Fruit fly (Drosophila melanogaster) S2 (cell line): ENCODE measurements around the gene Z600.
A peak's percentile ranks its signal among the peaks of the same experiment; 100 is the strongest.

ENCODE experiments used
- CG8478 ChIP-seq: fragments of >200 bp; optimal IDR thresholded peaks from 2 replicates; lab custom pipeline; 2018
- CTCF ChIP-seq, 2 experiments: fragments of >200 bp; optimal IDR thresholded peaks; 2 replicates each; lab custom pipeline; 2018

The Z600 gene

dm6 chr3L:15508750-15509149, at the start of gene Z600:
Gene Z600 (plus strand): TSS chr3L:15509061.
- TF ChIP-seq CTCF (optimal IDR thresholded peaks at IDR 0.05; lab: Kevin White, UChicago) (no peak), CG8478 (lab: Kevin White, UChicago) (no peak)

dm6 chr3L:15474010-15474409, 34.9 kb upstream of the Z600 start, which contains the start of gene cocoon:
Gene cocoon (minus strand): TSS chr3L:15474110.
- no peak for TF ChIP-seq CG8478 (lab: Kevin White, UChicago)
- TF ChIP-seq CTCF (optimal IDR thresholded peaks at IDR 0.05; lab: Kevin White, UChicago) = no peak

- TF ChIP-seq CG8478 (lab: Kevin White, UChicago) = no peak
- TF ChIP-seq CTCF (optimal IDR thresholded peaks at IDR 0.05; lab: Kevin White, UChicago) = no peak
Measured at dm6 chr3L:15485302-15485701, 23.6 kb upstream of the Z600 start, which contains the start of gene Ran-like. Gene Ran-like (minus strand): TSS chr3L:15485402.

- TF ChIP-seq CG8478 (lab: Kevin White, UChicago) = no peak
- TF ChIP-seq CTCF (optimal IDR thresholded peaks at IDR 0.05; lab: Kevin White, UChicago) = no peak
Measured at dm6 chr3L:15493886-15494598, 14.8 kb upstream of the Z600 start.

dm6 chr3L:15494599-15495271, 14.1 kb upstream of the Z600 start:
- no peak for TF ChIP-seq CG8478 (lab: Kevin White, UChicago)
- TF ChIP-seq CTCF (optimal IDR thresholded peaks at IDR 0.05; lab: Kevin White, UChicago) = peak; percentile 54 to 68

- TF ChIP-seq CTCF (optimal IDR thresholded peaks at IDR 0.05; lab: Kevin White, UChicago) = no peak
- TF ChIP-seq CG8478 (lab: Kevin White, UChicago) = no peak
Measured at dm6 chr3L:15495449-15495848, 13.4 kb upstream of the Z600 start, which contains the start of gene CG12355. Gene CG12355 (minus strand): TSS chr3L:15495549.

- no peak for TF ChIP-seq CTCF (optimal IDR thresholded peaks at IDR 0.05; lab: Kevin White, UChicago)
- TF ChIP-seq CG8478 (lab: Kevin White, UChicago) = no peak
Measured at dm6 chr3L:15496274-15496673, 12.6 kb upstream of the Z600 start, which contains the start of gene CG13455. Gene CG13455 (plus strand): TSS chr3L:15496574.

- TF ChIP-seq CG8478 (lab: Kevin White, UChicago) (no peak), CTCF (optimal IDR thresholded peaks at IDR 0.05; lab: Kevin White, UChicago) (no peak)
Measured at dm6 chr3L:15497902-15498301, 11.0 kb upstream of the Z600 start, which contains the start of gene CG7276. Gene CG7276 (plus strand): TSS chr3L:15498202.

- no peak for TF ChIP-seq CTCF (optimal IDR thresholded peaks at IDR 0.05; lab: Kevin White, UChicago)
- TF ChIP-seq CG8478 (lab: Kevin White, UChicago) = no peak
Measured at dm6 chr3L:15498745-15499144, 10.1 kb upstream of the Z600 start, which contains the start of gene CG7275. Gene CG7275 (plus strand): TSS chr3L:15498959.

dm6 chr3L:15500813-15501645, 7.8 kb upstream of the Z600 start, which contains the start of gene CG7272:
Gene CG7272 (plus strand): TSS chr3L:15500938.
- TF ChIP-seq CTCF (optimal IDR thresholded peaks at IDR 0.05; lab: Kevin White, UChicago) (no peak), CG8478 (lab: Kevin White, UChicago) (no peak)

- no peak for TF ChIP-seq CTCF (optimal IDR thresholded peaks at IDR 0.05; lab: Kevin White, UChicago)
- TF ChIP-seq CG8478 (lab: Kevin White, UChicago) = no peak
Measured at dm6 chr3L:15501646-15501972, 7.3 kb upstream of the Z600 start.

dm6 chr3L:15502256-15502655, 6.6 kb upstream of the Z600 start:
- no peak for TF ChIP-seq CTCF (optimal IDR thresholded peaks at IDR 0.05; lab: Kevin White, UChicago)
- TF ChIP-seq CG8478 (lab: Kevin White, UChicago) = no peak

dm6 chr3L:15504687-15505086, 4.2 kb upstream of the Z600 start, which contains the start of gene CG7857:
Gene CG7857 (minus strand): TSS chr3L:15504894.
- TF ChIP-seq CG8478 (lab: Kevin White, UChicago) (no peak), CTCF (optimal IDR thresholded peaks at IDR 0.05; lab: Kevin White, UChicago) (no peak)
